Worm (Caenorhabditis elegans): ENCODE data around the gene nhr-233.

DNA sequence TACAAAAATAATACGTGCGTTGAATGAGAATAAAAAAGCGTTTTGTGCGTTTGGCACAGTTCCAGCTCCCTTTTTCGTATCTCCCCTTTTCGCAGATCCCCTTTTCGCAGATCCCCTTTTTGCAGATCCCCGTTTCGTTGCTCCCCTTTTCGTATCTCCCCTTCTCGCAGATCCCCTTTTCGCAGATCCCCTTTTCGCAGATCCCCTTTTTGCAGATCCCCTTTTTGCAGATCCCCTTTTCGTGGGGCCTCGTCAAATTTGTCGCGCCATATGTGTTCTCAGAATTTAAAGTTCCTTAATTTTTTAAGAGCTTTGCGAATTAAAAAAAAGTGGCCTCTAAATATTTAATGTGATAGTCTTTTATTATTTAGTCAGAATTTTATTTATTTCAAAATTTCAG, 17.7 kb downstream of the nhr-233 start, which contains the start of gene Y32B12B.4:
- no peak for TF ChIP-seq nhr-237 (tag; optimal IDR thresholded peaks at IDR 0.05)
- no peak for TF ChIP-seq unc-39 (tag; optimal IDR thresholded peaks at IDR 0.05)
- TF ChIP-seq zag-1 (tag; optimal IDR thresholded peaks at IDR 0.05): no peak
- no peak for TF ChIP-seq unc-62 (GFP tag; optimal IDR thresholded peaks at IDR 0.05)
- TF ChIP-seq egl-27 (tag; optimal IDR thresholded peaks at IDR 0.05): no peak
- TF ChIP-seq nhr-25 (tag; optimal IDR thresholded peaks at IDR 0.05): no peak
- no peak for TF ChIP-seq peb-1 (tag; optimal IDR thresholded peaks at IDR 0.05)
- no peak for TF ChIP-seq snpc-4 (tag; optimal IDR thresholded peaks at IDR 0.05)
- TF ChIP-seq ama-1 (optimal IDR thresholded peaks at IDR 0.05): no peak
- no peak for TF ChIP-seq elt-1 (tag; optimal IDR thresholded peaks at IDR 0.05)
- no peak for TF ChIP-seq mdl-1 (tag; optimal IDR thresholded peaks at IDR 0.05)
- TF ChIP-seq skn-1 (tag; optimal IDR thresholded peaks at IDR 0.05): no peak

All from whole organism, L2 larva.